Fruit fly (Drosophila melanogaster): Measurements from ENCODE around the gene CG8661.

dm6 chrX:17322852-17323251 lies 38.6 kb upstream of the CG8661 start:
- TF ChIP-seq vri (GFP tag; optimal IDR thresholded peaks at IDR 0.05) (no peak), OdsH (GFP tag; optimal IDR thresholded peaks at IDR 0.05) (no peak), Ets96B (tag; optimal IDR thresholded peaks at IDR 0.05) (no peak), Eip78C (GFP tag) (no peak)

Measured in whole organism, prepupa.